Fruit fly (Drosophila melanogaster) whole organism, embryonic: ENCODE measurements around the gene CG12379.

Source experiments
- Aef1 ChIP-seq: fragments of 200-800 bp; sonication (Bioruptor generic); IDR thresholded peaks from 3 replicates; pipeline ENCODE4 v1.3.6; 2022; ENCODE audit warnings: missing biosample characterization, missing genetic modification characterization
- B-H1 ChIP-seq: fragments of 200-800 bp; sonication (Bioruptor generic); IDR thresholded peaks from 3 replicates; pipeline ENCODE4 v1.3.6; 2022; ENCODE audit warnings: missing biosample characterization, missing genetic modification characterization
- CG1024 ChIP-seq: fragments of 200-800 bp; sonication (Bioruptor generic); IDR thresholded peaks from 2 replicates; pipeline ENCODE4 v1.3.6; 2022; ENCODE audit warnings: missing biosample characterization, missing genetic modification characterization
- CG10321 ChIP-seq: fragments of 200-800 bp; sonication (Bioruptor generic); IDR thresholded peaks from 2 replicates; pipeline ENCODE4 v1.3.6; 2022; ENCODE audit warnings: missing biosample characterization, missing genetic modification characterization
- CG10565 ChIP-seq: fragments of 200-800 bp; sonication (Bioruptor generic); optimal IDR thresholded peaks from 3 replicates; lab custom pipeline; 2016; ENCODE audit warnings: missing biosample characterization, mild to moderate bottlenecking, missing genetic modification characterization
- CG11085 ChIP-seq: fragments of 200-800 bp; sonication (Bioruptor generic); IDR thresholded peaks from 2 replicates; pipeline ENCODE4 v1.3.6; 2022; ENCODE audit warnings: missing biosample characterization, missing genetic modification characterization
- CG11093 ChIP-seq: fragments of 200-800 bp; sonication (Bioruptor generic); IDR thresholded peaks from 3 replicates; pipeline ENCODE4 v1.3.6; 2022; ENCODE audit warnings: missing biosample characterization, missing genetic modification characterization
- CG11695 ChIP-seq: fragments of 200-800 bp; sonication (Bioruptor generic); IDR thresholded peaks from 3 replicates; pipeline ENCODE4 v1.3.6; 2022; ENCODE audit warnings: missing biosample characterization, missing genetic modification characterization
- CG13424 ChIP-seq: fragments of 200-800 bp; sonication (Bioruptor generic); optimal IDR thresholded peaks from 2 replicates; lab custom pipeline; 2019; ENCODE audit warnings: missing biosample characterization, mild to moderate bottlenecking, missing genetic modification characterization, moderate library complexity
- CG1603 ChIP-seq: fragments of 200-800 bp; sonication (Bioruptor generic); optimal IDR thresholded peaks from 2 replicates; lab custom pipeline; 2019; ENCODE audit warnings: missing biosample characterization, mild to moderate bottlenecking, missing genetic modification characterization, moderate library complexity
- CG1792 ChIP-seq: fragments of 200-800 bp; sonication (Bioruptor generic); optimal IDR thresholded peaks from 2 replicates; lab custom pipeline; 2016; ENCODE audit warnings: missing biosample characterization, missing genetic modification characterization
- CG18599 ChIP-seq: fragments of 200-800 bp; sonication (Bioruptor generic); optimal IDR thresholded peaks from 3 replicates; lab custom pipeline; 2017; ENCODE audit warnings: missing biosample characterization, missing genetic modification characterization, mild to moderate bottlenecking, moderate library complexity, missing genetic modification reagents
- CG31224 ChIP-seq: fragments of 200-800 bp; sonication (Bioruptor generic); IDR thresholded peaks from 2 replicates; pipeline ENCODE4 v1.3.6; 2022; ENCODE audit warnings: missing biosample characterization, missing genetic modification characterization
- CG3407 ChIP-seq: fragments of 200-800 bp; sonication (Bioruptor generic); optimal IDR thresholded peaks from 2 replicates; lab custom pipeline; 2018; ENCODE audit warnings: missing biosample characterization, mild to moderate bottlenecking, missing genetic modification characterization
- CG42726 ChIP-seq: fragments of 200-800 bp; sonication (Bioruptor generic); IDR thresholded peaks from 2 replicates; pipeline ENCODE4 v1.3.6; 2022; ENCODE audit warnings: missing biosample characterization, missing genetic modification characterization; ENCODE audit not compliant: partially characterized antibody
- CG4282 ChIP-seq: fragments of 200-800 bp; sonication (Bioruptor generic); optimal IDR thresholded peaks from 2 replicates; lab custom pipeline; 2016; ENCODE audit warnings: missing biosample characterization, missing genetic modification characterization
- CG43689 ChIP-seq: fragments of 200-800 bp; sonication (Bioruptor generic); IDR thresholded peaks from 2 replicates; pipeline ENCODE4 v1.3.6; 2022; ENCODE audit warnings: missing biosample characterization, missing genetic modification characterization
- CG7372 ChIP-seq: fragments of 200-800 bp; sonication (Bioruptor generic); IDR thresholded peaks from 2 replicates; pipeline ENCODE4 v1.3.6; 2022; ENCODE audit warnings: missing biosample characterization, missing genetic modification characterization
- CG9727 ChIP-seq: fragments of 200-800 bp; sonication (Bioruptor generic); optimal IDR thresholded peaks from 3 replicates; lab custom pipeline; 2017; ENCODE audit warnings: missing biosample characterization, mild to moderate bottlenecking, missing genetic modification characterization
- CG9797 ChIP-seq: fragments of 200-800 bp; sonication (Bioruptor generic); optimal IDR thresholded peaks from 3 replicates; lab custom pipeline; 2018; ENCODE audit warnings: missing biosample characterization, mild to moderate bottlenecking, missing genetic modification characterization
- D19B ChIP-seq: fragments of 200-800 bp; sonication (Bioruptor generic); optimal IDR thresholded peaks from 2 replicates; lab custom pipeline; 2017; ENCODE audit warnings: missing biosample characterization, mild to moderate bottlenecking, missing genetic modification characterization
- Dfd ChIP-seq, 2 experiments: fragments of >200 bp; optimal IDR thresholded peaks; 2 replicates each; lab custom pipeline; 2017; ENCODE audit warnings: missing biosample characterization in 2 of 2, missing genetic modification characterization in 2 of 2
- Dp ChIP-seq: fragments of 200-800 bp; sonication (Bioruptor generic); optimal IDR thresholded peaks from 2 replicates; lab custom pipeline; 2018; ENCODE audit warnings: missing biosample characterization, mild to moderate bottlenecking, missing genetic modification characterization, moderate library complexity
- E2f1 ChIP-seq: fragments of 200-800 bp; sonication (Bioruptor generic); IDR thresholded peaks from 2 replicates; pipeline ENCODE4 v1.3.6; 2022; ENCODE audit warnings: missing biosample characterization, missing genetic modification characterization
- Hey ChIP-seq: fragments of 200-800 bp; sonication (Bioruptor generic); optimal IDR thresholded peaks from 3 replicates; lab custom pipeline; 2018; ENCODE audit warnings: missing biosample characterization, mild to moderate bottlenecking, missing genetic modification characterization
- HmgZ ChIP-seq: fragments of 200-800 bp; sonication (Bioruptor generic); optimal IDR thresholded peaks from 2 replicates; lab custom pipeline; 2018; ENCODE audit warnings: missing biosample characterization, mild to moderate bottlenecking, missing genetic modification characterization
- Hmx ChIP-seq: fragments of 200-800 bp; sonication (Bioruptor generic); optimal IDR thresholded peaks from 2 replicates; lab custom pipeline; 2016; ENCODE audit warnings: missing biosample characterization, missing genetic modification characterization
- Hr3 ChIP-seq: fragments of 200-800 bp; sonication (Bioruptor generic); optimal IDR thresholded peaks from 3 replicates; lab custom pipeline; 2016; ENCODE audit warnings: missing biosample characterization, missing genetic modification characterization
- Kr ChIP-seq: fragments of 200-800 bp; sonication (Bioruptor generic); optimal IDR thresholded peaks from 2 replicates; lab custom pipeline; 2017; ENCODE audit warnings: missing biosample characterization, mild to moderate bottlenecking, missing genetic modification characterization
- MESR4 ChIP-seq: fragments of 200-800 bp; sonication (Bioruptor generic); optimal IDR thresholded peaks from 2 replicates; lab custom pipeline; 2018; ENCODE audit warnings: missing biosample characterization, mild to moderate bottlenecking, missing genetic modification characterization, moderate library complexity
- MTF-1 ChIP-seq: fragments of 200-800 bp; sonication (Bioruptor generic); optimal IDR thresholded peaks from 2 replicates; lab custom pipeline; 2018; ENCODE audit warnings: missing biosample characterization, mild to moderate bottlenecking, missing genetic modification characterization, borderline replicate concordance
- NK7.1 ChIP-seq: fragments of 200-800 bp; sonication (Bioruptor generic); optimal IDR thresholded peaks from 3 replicates; lab custom pipeline; 2016; ENCODE audit warnings: missing biosample characterization, missing genetic modification characterization
- Side ChIP-seq: fragments of 200-800 bp; sonication (Bioruptor generic); optimal IDR thresholded peaks from 2 replicates; lab custom pipeline; 2016; ENCODE audit warnings: missing biosample characterization, missing genetic modification characterization
- Tbp ChIP-seq: fragments of >200 bp; optimal IDR thresholded peaks from 2 replicates; lab custom pipeline; 2018; ENCODE audit warnings: missing biosample characterization, missing genetic modification characterization
- bcd ChIP-seq: fragments of 200-800 bp; sonication (Bioruptor generic); optimal IDR thresholded peaks from 2 replicates; lab custom pipeline; 2017; ENCODE audit warnings: missing biosample characterization, mild to moderate bottlenecking, missing genetic modification characterization
- cato ChIP-seq: fragments of 200-800 bp; sonication (Bioruptor generic); optimal IDR thresholded peaks from 2 replicates; lab custom pipeline; 2016; ENCODE audit warnings: missing biosample characterization, missing genetic modification characterization, borderline replicate concordance
- cg ChIP-seq: fragments of 200-800 bp; sonication (Bioruptor generic); optimal IDR thresholded peaks from 3 replicates; lab custom pipeline; 2019; ENCODE audit warnings: missing biosample characterization, mild to moderate bottlenecking, missing genetic modification characterization, moderate library complexity
- esg ChIP-seq: fragments of 200-800 bp; sonication (Bioruptor generic); conservative IDR thresholded peaks from 2 replicates; pipeline ENCODE4 v1.3.6; 2022; ENCODE audit warnings: missing biosample characterization, missing genetic modification characterization
- fd102C ChIP-seq: fragments of 200-800 bp; sonication (Bioruptor generic); optimal IDR thresholded peaks from 2 replicates; lab custom pipeline; 2018; ENCODE audit warnings: missing biosample characterization, mild to moderate bottlenecking, missing genetic modification characterization, moderate library complexity
- fru ChIP-seq: fragments of >200 bp; optimal IDR thresholded peaks from 2 replicates; lab custom pipeline; 2017
- lbe ChIP-seq: fragments of 200-800 bp; sonication (Bioruptor generic); optimal IDR thresholded peaks from 2 replicates; lab custom pipeline; 2016; ENCODE audit warnings: missing biosample characterization, mild to moderate bottlenecking, missing genetic modification characterization
- otp ChIP-seq: fragments of 200-800 bp; sonication (Bioruptor generic); IDR thresholded peaks from 3 replicates; pipeline ENCODE4, ENCODE4 v1.3.6; 2022; ENCODE audit warnings: missing biosample characterization, missing genetic modification characterization
- ro ChIP-seq: fragments of 200-800 bp; sonication (Bioruptor generic); IDR thresholded peaks from 2 replicates; pipeline ENCODE4 v1.3.6; 2022; ENCODE audit warnings: missing biosample characterization, missing genetic modification characterization
- sc ChIP-seq, 3 experiments: fragments of >200 bp in 2 of 3; fragments of 200-800 bp in 1 of 3; sonication (Bioruptor generic) in 1 of 3; optimal IDR thresholded peaks; 2 replicates in 2 of 3; 3 replicates in 1 of 3; lab custom pipeline; 2017; ENCODE audit warnings: mild to moderate bottlenecking in 1 of 3, missing biosample characterization in 1 of 3, missing genetic modification characterization in 1 of 3, missing genetic modification reagents in 1 of 3
- seq ChIP-seq: fragments of 200-800 bp; sonication (Bioruptor generic); IDR thresholded peaks from 2 replicates; pipeline ENCODE4 v1.3.6; 2022; ENCODE audit warnings: missing biosample characterization, missing genetic modification characterization
- slp2 ChIP-seq: fragments of 200-800 bp; sonication (Bioruptor generic); optimal IDR thresholded peaks from 2 replicates; lab custom pipeline; 2016; ENCODE audit warnings: missing biosample characterization, missing genetic modification characterization
- sna ChIP-seq: fragments of 200-800 bp; sonication (Bioruptor generic); IDR thresholded peaks from 2 replicates; pipeline ENCODE4 v1.3.6; 2022; ENCODE audit warnings: missing biosample characterization, missing genetic modification characterization; ENCODE audit not compliant: partially characterized antibody
- sug ChIP-seq: fragments of 200-800 bp; optimal IDR thresholded peaks from 2 replicates; lab custom pipeline; 2019; ENCODE audit warnings: missing biosample characterization, mild to moderate bottlenecking, missing genetic modification characterization, moderate library complexity
- tgo ChIP-seq: fragments of 200-800 bp; sonication (Bioruptor generic); IDR thresholded peaks from 3 replicates; pipeline ENCODE4 v1.3.6; 2022; ENCODE audit warnings: missing biosample characterization, missing genetic modification characterization
- wdn ChIP-seq: fragments of 200-800 bp; sonication (Bioruptor generic); IDR thresholded peaks from 2 replicates; pipeline ENCODE4 v1.3.6; 2022; ENCODE audit warnings: missing biosample characterization, missing genetic modification characterization

The CG12379 gene

dm6 chrX:15697581-15698208 lies 36.1 kb downstream of the CG12379 start (continued):
- TF ChIP-seq CG1603 (tag; lab: Kevin White, UChicago) (peak; percentile 88), CG9797 (GFP tag; lab: Kevin White, UChicago) (no peak), CG13424 (tag; lab: Kevin White, UChicago) (peak; percentile 91), esg (GFP tag; lab: Robert Waterston, UW) (peak; percentile 93), NK7.1 (GFP tag; lab: Kevin White, UChicago) (peak; percentile 34), Dfd (GFP tag; optimal IDR thresholded peaks at IDR 0.05; lab: Kevin White, UChicago) (no peak), B-H1 (GFP tag; lab: Robert Waterston, UW) (peak; percentile 91), CG43689 (peak; percentile 74), lbe (GFP tag; lab: Kevin White, UChicago) (peak; percentile 66), sug (peak; percentile 96), cg (GFP tag; lab: Kevin White, UChicago) (no peak), CG11695 (GFP tag; lab: Robert Waterston, UW) (peak; percentile 92), Dp (GFP tag; lab: Kevin White, UChicago) (peak; percentile 74), CG31224 (GFP tag; lab: Robert Waterston, UW) (peak; percentile 90), Hr3 (peak; percentile 90), wdn (peak; percentile 87), CG10321 (GFP tag; lab: Robert Waterston, UW) (peak; percentile 44; the same call in 1 of the 2 replicates), Side (peak; percentile 51), E2f1 (GFP tag; lab: Robert Waterston, UW) (peak; percentile 93), Tbp (GFP tag; lab: Kevin White, UChicago) (no peak), ro (GFP tag; lab: Robert Waterston, UW) (peak; percentile 77), HmgZ (peak; percentile 94), MTF-1 (GFP tag; lab: Kevin White, UChicago) (peak; percentile 85), CG11085 (GFP tag; lab: Robert Waterston, UW) (peak; percentile 91), D19B (GFP tag; lab: Kevin White, UChicago) (peak; percentile 84), seq (GFP tag; lab: Robert Waterston, UW) (peak; percentile 88), CG11093 (GFP tag; lab: Robert Waterston, UW) (peak; percentile 87), CG1792 (GFP tag; lab: Kevin White, UChicago) (peak; percentile 25), CG9727 (peak; percentile 92), bcd (GFP tag; lab: Kevin White, UChicago) (peak; percentile 95), Hey (tag; lab: Kevin White, UChicago) (peak; percentile 51), cato (peak; percentile 78), otp (peak; percentile 85), sc (optimal IDR thresholded peaks at IDR 0.05; lab: Kevin White, UChicago) (no peak), sc (GFP tag; optimal IDR thresholded peaks at IDR 0.05; lab: Kevin White, UChicago) (peak; percentile 72), Hmx (GFP tag; lab: Kevin White, UChicago) (peak; percentile 57), tgo (GFP tag; lab: Robert Waterston, UW) (peak; percentile 94), Aef1 (GFP tag; lab: Robert Waterston, UW) (peak; percentile 95), CG3407 (peak; percentile 85), slp2 (GFP tag; lab: Kevin White, UChicago) (peak; percentile 43), sna (no peak), CG18599 (peak; percentile 98), fru (lab: Kevin White, UChicago) (no peak), CG10565 (peak; percentile 43), CG42726 (0 out of 2 replicates have a peak, but pooled peaks have one; percentile 42), MESR4 (GFP tag; lab: Kevin White, UChicago) (peak; percentile 30), fd102C (GFP tag; lab: Kevin White, UChicago) (peak; percentile 62), CG4282 (GFP tag; lab: Kevin White, UChicago) (no peak), CG7372 (peak; percentile 92), CG1024 (GFP tag; lab: Robert Waterston, UW) (peak; percentile 85), Kr (GFP tag; lab: Kevin White, UChicago) (no peak)
